Worm (Caenorhabditis elegans): ENCODE measurements around the gene B0554.4.

B0554.4 gene

ce11 chrV:439183-439749, 10.3 kb downstream of the B0554.4 start:
- TF ChIP-seq flh-1 (GFP tag; optimal IDR thresholded peaks at IDR 0.05) (no peak), mls-2 (tag; optimal IDR thresholded peaks at IDR 0.05) (no peak)

- TF ChIP-seq pha-4 (tag; optimal IDR thresholded peaks at IDR 0.05): no peak
- no peak for TF ChIP-seq unc-120 (tag; optimal IDR thresholded peaks at IDR 0.05; ENCODE audit: poor library complexity, severe bottlenecking)
- TF ChIP-seq hlh-1 (tag; optimal IDR thresholded peaks at IDR 0.05): no peak
- no peak for TF ChIP-seq nhr-2 (tag; optimal IDR thresholded peaks at IDR 0.05)
- TF ChIP-seq flh-1 (GFP tag; optimal IDR thresholded peaks at IDR 0.05): no peak
- TF ChIP-seq ces-1 (GFP tag; optimal IDR thresholded peaks at IDR 0.05): no peak
- TF ChIP-seq tbx-8 (GFP tag; optimal IDR thresholded peaks at IDR 0.05): no peak
- no peak for TF ChIP-seq ztf-11 (tag; optimal IDR thresholded peaks at IDR 0.05)
These were observed 12.0 kb downstream of the B0554.4 start, which contains the start of gene B0554.7 for ce11 chrV:440923-441322. Gene B0554.7, minus strand, starts transcription at chrV:441023.

ce11 chrV:443193-443592, 14.2 kb downstream of the B0554.4 start, which contains the start of gene srh-33:
Gene srh-33, minus strand, starts transcription at chrV:443293.
- TF ChIP-seq nhr-12 (tag; optimal IDR thresholded peaks at IDR 0.05): no peak
- no peak for TF ChIP-seq cnd-1 (tag; optimal IDR thresholded peaks at IDR 0.05)
- TF ChIP-seq flh-1 (GFP tag; optimal IDR thresholded peaks at IDR 0.05): no peak
- TF ChIP-seq nhr-28 (tag; optimal IDR thresholded peaks at IDR 0.05): no peak
- no peak for TF ChIP-seq nhr-76 (tag; optimal IDR thresholded peaks at IDR 0.05)
- no peak for TF ChIP-seq unc-120 (tag; optimal IDR thresholded peaks at IDR 0.05; ENCODE audit: poor library complexity, severe bottlenecking)
- TF ChIP-seq unc-39 (tag; optimal IDR thresholded peaks at IDR 0.05): no peak
- TF ChIP-seq sptf-1 (tag; optimal IDR thresholded peaks at IDR 0.05): no peak
- TF ChIP-seq hlh-1 (tag; optimal IDR thresholded peaks at IDR 0.05): no peak
- TF ChIP-seq nhr-237 (tag; optimal IDR thresholded peaks at IDR 0.05): no peak
- no peak for TF ChIP-seq ceh-43 (GFP tag; optimal IDR thresholded peaks at IDR 0.05)
- TF ChIP-seq sem-2 (GFP tag; optimal IDR thresholded peaks at IDR 0.05): no peak
- no peak for TF ChIP-seq mab-5 (tag; optimal IDR thresholded peaks at IDR 0.05)
- TF ChIP-seq ceh-39 (tag; optimal IDR thresholded peaks at IDR 0.05): no peak
- TF ChIP-seq tbx-8 (GFP tag; optimal IDR thresholded peaks at IDR 0.05): no peak
- no peak for TF ChIP-seq M03D4.4 (tag; optimal IDR thresholded peaks at IDR 0.05)
- TF ChIP-seq ham-2 (GFP tag; optimal IDR thresholded peaks at IDR 0.05): no peak
- no peak for TF ChIP-seq elt-1 (tag; optimal IDR thresholded peaks at IDR 0.05; ENCODE audit: borderline replicate concordance, insufficient read depth)
- no peak for TF ChIP-seq lsy-2 (tag; optimal IDR thresholded peaks at IDR 0.05)
- TF ChIP-seq mep-1 (tag; optimal IDR thresholded peaks at IDR 0.05): no peak

- TF ChIP-seq tbx-8 (GFP tag; optimal IDR thresholded peaks at IDR 0.05) (no peak), nhr-237 (tag; optimal IDR thresholded peaks at IDR 0.05) (no peak), zip-8 (tag; optimal IDR thresholded peaks at IDR 0.05) (no peak), elt-3 (tag; optimal IDR thresholded peaks at IDR 0.05) (no peak), flh-1 (GFP tag; optimal IDR thresholded peaks at IDR 0.05) (no peak), unc-39 (tag; optimal IDR thresholded peaks at IDR 0.05) (no peak), nhr-2 (tag; optimal IDR thresholded peaks at IDR 0.05) (no peak), lin-13 (tag; optimal IDR thresholded peaks at IDR 0.05) (no peak), mab-5 (tag; optimal IDR thresholded peaks at IDR 0.05) (no peak), drap-1 (GFP tag; optimal IDR thresholded peaks at IDR 0.05) (no peak), bed-3 (GFP tag; optimal IDR thresholded peaks at IDR 0.05) (no peak), pha-4 (tag; optimal IDR thresholded peaks at IDR 0.05) (no peak), mep-1 (tag; optimal IDR thresholded peaks at IDR 0.05) (no peak), hlh-1 (tag; optimal IDR thresholded peaks at IDR 0.05) (no peak), sptf-1 (tag; optimal IDR thresholded peaks at IDR 0.05) (no peak)
These were observed 17.6 kb downstream of the B0554.4 start, which contains the start of gene srh-34 for ce11 chrV:446574-446973. Gene srh-34, minus strand, starts transcription at chrV:446674.

ce11 chrV:446988-447387, 18.0 kb downstream of the B0554.4 start:
- TF ChIP-seq hlh-1 (tag; optimal IDR thresholded peaks at IDR 0.05) (no peak), pha-4 (tag; optimal IDR thresholded peaks at IDR 0.05) (no peak), lin-32 (GFP tag; optimal IDR thresholded peaks at IDR 0.05) (no peak), nhr-12 (tag; optimal IDR thresholded peaks at IDR 0.05) (no peak), ces-1 (GFP tag; optimal IDR thresholded peaks at IDR 0.05) (no peak), elt-3 (tag; optimal IDR thresholded peaks at IDR 0.05) (no peak), drap-1 (GFP tag; optimal IDR thresholded peaks at IDR 0.05) (no peak), sem-2 (GFP tag; optimal IDR thresholded peaks at IDR 0.05) (no peak), tbx-8 (GFP tag; optimal IDR thresholded peaks at IDR 0.05) (no peak), ceh-83 (GFP tag; optimal IDR thresholded peaks at IDR 0.05) (no peak), unc-120 (tag; optimal IDR thresholded peaks at IDR 0.05; ENCODE audit: poor library complexity, severe bottlenecking) (no peak), unc-39 (tag; optimal IDR thresholded peaks at IDR 0.05) (no peak), zip-8 (tag; optimal IDR thresholded peaks at IDR 0.05) (no peak), lin-13 (tag; optimal IDR thresholded peaks at IDR 0.05) (no peak), nhr-237 (tag; optimal IDR thresholded peaks at IDR 0.05) (no peak), mep-1 (tag; optimal IDR thresholded peaks at IDR 0.05) (no peak), snpc-4 (tag; optimal IDR thresholded peaks at IDR 0.05) (no peak), cnd-1 (tag; optimal IDR thresholded peaks at IDR 0.05) (no peak), ztf-11 (tag; optimal IDR thresholded peaks at IDR 0.05) (no peak), ceh-43 (GFP tag; optimal IDR thresholded peaks at IDR 0.05) (no peak)

All from whole organism, mixed stage, embryonic.